Fruit fly (Drosophila melanogaster) whole organism, embryonic: ENCODE results near the gene SmydA-2.

Experiments used
- Bgb ChIP-seq: fragments of 200-800 bp; sonication (Bioruptor generic); IDR thresholded peaks from 2 replicates; pipeline ENCODE4 v1.3.6; 2022; ENCODE audit warnings: missing biosample characterization, missing genetic modification characterization; ENCODE audit not compliant: partially characterized antibody
- CG10267 ChIP-seq: fragments of 200-800 bp; sonication (Bioruptor generic); optimal IDR thresholded peaks from 2 replicates; lab custom pipeline; 2018; ENCODE audit warnings: missing biosample characterization, mild to moderate bottlenecking, missing genetic modification characterization, moderate library complexity
- CG12104 ChIP-seq: fragments of 200-800 bp; sonication (Bioruptor generic); optimal IDR thresholded peaks from 3 replicates; lab custom pipeline; 2016; ENCODE audit warnings: missing biosample characterization, missing genetic modification characterization
- CG12744 ChIP-seq: fragments of 200-800 bp; sonication (Bioruptor generic); optimal IDR thresholded peaks from 2 replicates; lab custom pipeline; 2016; ENCODE audit warnings: missing biosample characterization, missing genetic modification characterization
- CG13287 ChIP-seq: fragments of 200-800 bp; sonication (Bioruptor generic); IDR thresholded peaks from 2 replicates; pipeline ENCODE4 v1.3.6; 2022; ENCODE audit warnings: missing biosample characterization, missing genetic modification characterization; ENCODE audit not compliant: partially characterized antibody
- CG13775 ChIP-seq: fragments of 200-800 bp; sonication (Bioruptor generic); optimal IDR thresholded peaks from 3 replicates; lab custom pipeline; 2017; ENCODE audit warnings: missing biosample characterization, mild to moderate bottlenecking, missing genetic modification characterization
- CG14441 ChIP-seq: fragments of 200-800 bp; sonication (Bioruptor generic); IDR thresholded peaks from 2 replicates; pipeline ENCODE4 v1.3.6; 2022; ENCODE audit warnings: missing biosample characterization, missing genetic modification characterization
- CG15011 ChIP-seq: fragments of 200-800 bp; sonication (Bioruptor generic); optimal IDR thresholded peaks from 3 replicates; lab custom pipeline; 2018; ENCODE audit warnings: missing biosample characterization, mild to moderate bottlenecking, missing genetic modification characterization
- CG15696 ChIP-seq: fragments of 200-800 bp; sonication (Bioruptor generic); optimal IDR thresholded peaks from 2 replicates; lab custom pipeline; 2019; ENCODE audit warnings: missing biosample characterization, mild to moderate bottlenecking, missing genetic modification characterization, moderate library complexity
- CG16863 ChIP-seq: fragments of 200-800 bp; sonication (Bioruptor generic); optimal IDR thresholded peaks from 3 replicates; lab custom pipeline; 2016; ENCODE audit warnings: missing biosample characterization, missing genetic modification characterization
- CG2202 ChIP-seq: fragments of 200-800 bp; sonication (Bioruptor generic); optimal IDR thresholded peaks from 2 replicates; lab custom pipeline; 2018; ENCODE audit warnings: missing biosample characterization, mild to moderate bottlenecking, missing genetic modification characterization
- CG31388 ChIP-seq: fragments of 200-800 bp; sonication (Bioruptor generic); optimal IDR thresholded peaks from 2 replicates; lab custom pipeline; 2016; ENCODE audit warnings: missing biosample characterization, missing genetic modification characterization
- CG43689 ChIP-seq: fragments of 200-800 bp; sonication (Bioruptor generic); IDR thresholded peaks from 2 replicates; pipeline ENCODE4 v1.3.6; 2022; ENCODE audit warnings: missing biosample characterization, missing genetic modification characterization
- CG4707 ChIP-seq: fragments of 200-800 bp; sonication (Bioruptor generic); optimal IDR thresholded peaks from 2 replicates; lab custom pipeline; 2018; ENCODE audit warnings: missing biosample characterization, mild to moderate bottlenecking, missing genetic modification characterization, moderate library complexity
- CG4730 ChIP-seq: fragments of 200-800 bp; sonication (Bioruptor generic); IDR thresholded peaks from 2 replicates; pipeline ENCODE4 v1.3.6; 2022; ENCODE audit warnings: missing biosample characterization, missing genetic modification characterization
- CG4820 ChIP-seq: fragments of 200-800 bp; sonication (Bioruptor generic); optimal IDR thresholded peaks from 3 replicates; lab custom pipeline; 2016; ENCODE audit warnings: missing biosample characterization, missing genetic modification characterization
- CG7357 ChIP-seq: fragments of 200-800 bp; sonication (Bioruptor generic); IDR thresholded peaks from 3 replicates; pipeline ENCODE4 v1.3.6; 2022; ENCODE audit warnings: missing biosample characterization, missing genetic modification characterization
- CG8478 ChIP-seq: fragments of >200 bp; optimal IDR thresholded peaks from 2 replicates; lab custom pipeline; 2018
- CG8765 ChIP-seq: fragments of 200-800 bp; sonication (Bioruptor generic); IDR thresholded peaks from 2 replicates; pipeline ENCODE4 v1.3.6; 2022; ENCODE audit warnings: missing biosample characterization, missing genetic modification characterization
- CG9797 ChIP-seq: fragments of 200-800 bp; sonication (Bioruptor generic); optimal IDR thresholded peaks from 3 replicates; lab custom pipeline; 2018; ENCODE audit warnings: missing biosample characterization, mild to moderate bottlenecking, missing genetic modification characterization
- CHES-1-like ChIP-seq: fragments of 200-800 bp; sonication (Bioruptor generic); optimal IDR thresholded peaks from 2 replicates; lab custom pipeline; 2016; ENCODE audit warnings: missing biosample characterization, missing genetic modification characterization
- D19A ChIP-seq: fragments of 200-800 bp; optimal IDR thresholded peaks from 3 replicates; lab custom pipeline; 2019; ENCODE audit warnings: missing biosample characterization, mild to moderate bottlenecking, missing genetic modification characterization, moderate library complexity
- Dll ChIP-seq: fragments of 200-800 bp; sonication (Bioruptor generic); IDR thresholded peaks from 4 replicates; pipeline ENCODE4 v1.3.6; 2022; ENCODE audit warnings: missing biosample characterization, missing genetic modification characterization; ENCODE audit not compliant: partially characterized antibody
- Ets65A ChIP-seq: fragments of 200-800 bp; sonication (Bioruptor generic); peaks from one replicate; lab custom pipeline; 2016; ENCODE audit warnings: missing biosample characterization, missing genetic modification characterization
- Gug ChIP-seq: fragments of 200-800 bp; sonication (Bioruptor generic); IDR thresholded peaks from 4 replicates; pipeline ENCODE4 v1.3.6; 2022; ENCODE audit warnings: missing biosample characterization, missing genetic modification characterization
- H15 ChIP-seq: fragments of 200-800 bp; sonication (Bioruptor generic); IDR thresholded peaks from 3 replicates; pipeline ENCODE4 v1.3.6; 2022; ENCODE audit warnings: missing biosample characterization, missing genetic modification characterization
- HmgD ChIP-seq: fragments of 200-800 bp; sonication (Bioruptor generic); optimal IDR thresholded peaks from 3 replicates; lab custom pipeline; 2016; ENCODE audit warnings: missing biosample characterization, missing genetic modification characterization
- MBD-R2 ChIP-seq: fragments of 200-800 bp; sonication (Bioruptor generic); IDR thresholded peaks from 2 replicates; pipeline ENCODE4 v1.3.6; 2022; ENCODE audit warnings: missing biosample characterization, missing genetic modification characterization
- NC2β ChIP-seq: fragments of 200-800 bp; sonication (Bioruptor generic); optimal IDR thresholded peaks from 2 replicates; lab custom pipeline; 2016; ENCODE audit warnings: missing biosample characterization, missing genetic modification characterization
- NK7.1 ChIP-seq: fragments of 200-800 bp; sonication (Bioruptor generic); optimal IDR thresholded peaks from 3 replicates; lab custom pipeline; 2016; ENCODE audit warnings: missing biosample characterization, missing genetic modification characterization
- Taf1 ChIP-seq: fragments of 200-800 bp; sonication (Bioruptor generic); IDR thresholded peaks from 2 replicates; pipeline ENCODE4 v1.3.6; 2022; ENCODE audit warnings: missing biosample characterization, missing genetic modification characterization
- Usf ChIP-seq: fragments of 200-800 bp; sonication (Bioruptor generic); optimal IDR thresholded peaks from 2 replicates; lab custom pipeline; 2017; ENCODE audit warnings: missing genotype, missing biosample characterization, missing genetic modification characterization
- amos ChIP-seq: fragments of 200-800 bp; sonication (Bioruptor generic); IDR thresholded peaks from 2 replicates; pipeline ENCODE4 v1.3.6; 2022; ENCODE audit warnings: missing biosample characterization, missing genetic modification characterization; ENCODE audit not compliant: partially characterized antibody
- ap ChIP-seq: fragments of 200-800 bp; sonication (Bioruptor generic); IDR thresholded peaks from 2 replicates; pipeline ENCODE4 v1.3.6; 2022; ENCODE audit warnings: missing biosample characterization, missing genetic modification characterization
- ase ChIP-seq: fragments of 200-800 bp; sonication (Bioruptor generic); IDR thresholded peaks from 3 replicates; pipeline ENCODE4 v1.3.6; 2022; ENCODE audit warnings: missing biosample characterization, missing genetic modification characterization
- cad ChIP-seq: fragments of >200 bp; optimal IDR thresholded peaks from 2 replicates; lab custom pipeline; 2017; ENCODE audit warnings: missing biosample characterization, missing genetic modification characterization
- cato ChIP-seq: fragments of 200-800 bp; sonication (Bioruptor generic); optimal IDR thresholded peaks from 2 replicates; lab custom pipeline; 2016; ENCODE audit warnings: missing biosample characterization, missing genetic modification characterization, borderline replicate concordance
- cg ChIP-seq: fragments of 200-800 bp; sonication (Bioruptor generic); optimal IDR thresholded peaks from 3 replicates; lab custom pipeline; 2019; ENCODE audit warnings: missing biosample characterization, mild to moderate bottlenecking, missing genetic modification characterization, moderate library complexity
- chinmo ChIP-seq: fragments of 200-800 bp; sonication (Bioruptor generic); IDR thresholded peaks from 4 replicates; pipeline ENCODE4 v1.3.6; 2022; ENCODE audit warnings: missing biosample characterization, missing genetic modification characterization; ENCODE audit not compliant: partially characterized antibody
- dmrt11E ChIP-seq: fragments of 200-800 bp; sonication (Bioruptor generic); optimal IDR thresholded peaks from 3 replicates; lab custom pipeline; 2018; ENCODE audit warnings: missing biosample characterization, mild to moderate bottlenecking, missing genetic modification characterization, moderate library complexity
- esg ChIP-seq: fragments of 200-800 bp; sonication (Bioruptor generic); conservative IDR thresholded peaks from 2 replicates; pipeline ENCODE4 v1.3.6; 2022; ENCODE audit warnings: missing biosample characterization, missing genetic modification characterization
- ewg ChIP-seq: fragments of 200-800 bp; sonication (Bioruptor generic); optimal IDR thresholded peaks from 3 replicates; lab custom pipeline; 2017; ENCODE audit warnings: mild to moderate bottlenecking, missing biosample characterization, missing genetic modification reagents, missing genetic modification characterization
- fd64A ChIP-seq: fragments of 200-800 bp; sonication (Bioruptor generic); optimal IDR thresholded peaks from 3 replicates; lab custom pipeline; 2018; ENCODE audit warnings: missing biosample characterization, mild to moderate bottlenecking, missing genetic modification characterization
- gfzf ChIP-seq: fragments of 200-800 bp; sonication (Bioruptor generic); optimal IDR thresholded peaks from 2 replicates; lab custom pipeline; 2016; ENCODE audit warnings: missing biosample characterization, mild to moderate bottlenecking, missing genetic modification characterization, moderate library complexity
- hb ChIP-seq: fragments of 200-800 bp; sonication (Bioruptor generic); IDR thresholded peaks from 3 replicates; pipeline ENCODE4 v1.3.6; 2022; ENCODE audit warnings: missing biosample characterization, missing genetic modification characterization; ENCODE audit not compliant: partially characterized antibody
- lola ChIP-seq, 3 experiments: fragments of >200 bp in 2 of 3; fragments of 200-800 bp in 1 of 3; sonication (Bioruptor generic) in 1 of 3; optimal IDR thresholded peaks; 2 replicates each; lab custom pipeline; 2017 to 2019; ENCODE audit warnings: missing biosample characterization in 3 of 3, missing genetic modification characterization in 3 of 3, mild to moderate bottlenecking in 1 of 3, moderate library complexity in 1 of 3
- nau ChIP-seq: fragments of 200-800 bp; sonication (Bioruptor generic); optimal IDR thresholded peaks from 3 replicates; lab custom pipeline; 2017; ENCODE audit warnings: missing biosample characterization, mild to moderate bottlenecking, missing genetic modification characterization, missing genetic modification reagents
- sima ChIP-seq: fragments of 200-800 bp; sonication (Bioruptor generic); optimal IDR thresholded peaks from 2 replicates; lab custom pipeline; 2016; ENCODE audit warnings: missing biosample characterization, missing genetic modification characterization
- tio ChIP-seq: fragments of 200-800 bp; sonication (Bioruptor generic); optimal IDR thresholded peaks from 2 replicates; lab custom pipeline; 2017; ENCODE audit warnings: missing biosample characterization, missing genetic modification characterization, inconsistent platforms
- ttk ChIP-seq: fragments of 200-800 bp; sonication (Bioruptor generic); IDR thresholded peaks from 2 replicates; pipeline ENCODE4 v2.1.2; 2022; ENCODE audit warnings: missing biosample characterization, missing genetic modification characterization
- yki ChIP-seq: fragments of >200 bp; optimal IDR thresholded peaks from 3 replicates; lab custom pipeline; 2018
- z ChIP-seq: fragments of 200-800 bp; sonication (Bioruptor generic); IDR thresholded peaks from 3 replicates; pipeline ENCODE4 v1.3.6; 2022; ENCODE audit warnings: missing biosample characterization, missing genetic modification characterization

The SmydA-2 gene

DNA sequence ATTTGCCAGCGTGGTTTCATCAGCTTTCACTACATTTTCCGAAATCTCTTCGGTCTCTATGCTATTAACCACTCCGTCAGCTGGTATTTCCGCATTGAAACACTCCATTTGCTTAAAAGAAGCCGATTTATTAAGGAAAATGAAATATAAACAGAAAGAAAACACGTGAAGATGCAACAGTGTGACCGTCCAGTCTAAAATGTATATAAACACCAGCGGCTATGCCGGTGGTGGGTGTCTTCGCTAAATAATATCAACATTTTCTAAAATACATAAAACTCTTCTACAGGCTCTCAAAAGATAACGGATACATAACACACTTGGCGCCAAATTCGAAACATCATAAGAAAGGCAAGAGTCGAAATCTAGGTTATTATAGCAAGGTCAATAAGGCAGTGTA lies 2.6 kb downstream of the SmydA-2 start, which contains the start of gene CG3808 (continued):
- TF ChIP-seq H15 (GFP tag; lab: Robert Waterston, UW) (no peak), lola (GFP tag; optimal IDR thresholded peaks at IDR 0.05; lab: Kevin White, UChicago) (no peak), gfzf (GFP tag; lab: Kevin White, UChicago) (peak; percentile 98), Gug (GFP tag; lab: Robert Waterston, UW) (no peak; the same call in 3 of the 4 replicates), cad (GFP tag; lab: Kevin White, UChicago) (no peak), tio (GFP tag; lab: Kevin White, UChicago) (no peak), CG15696 (tag; lab: Kevin White, UChicago) (no peak), ase (no peak), CHES-1-like (peak; percentile 86), Ets65A (GFP tag; lab: Kevin White, UChicago) (peak; percentile 91), ttk (GFP tag; lab: Robert Waterston, UW) (no peak), chinmo (GFP tag; lab: Robert Waterston, UW) (no peak), CG12744 (peak; percentile 29), Usf (GFP tag; lab: Kevin White, UChicago) (peak; percentile 21), CG12104 (GFP tag; lab: Kevin White, UChicago) (no peak), yki (lab: Kevin White, UChicago) (no peak), cg (GFP tag; lab: Kevin White, UChicago) (no peak), nau (no peak), Bgb (GFP tag; lab: Robert Waterston, UW) (peak; percentile 53), Taf1 (GFP tag; lab: Robert Waterston, UW) (no peak), CG15011 (GFP tag; lab: Kevin White, UChicago) (no peak), CG13775 (GFP tag; lab: Kevin White, UChicago) (no peak), CG43689 (GFP tag; lab: Robert Waterston, UW) (no peak), CG2202 (tag; lab: Kevin White, UChicago) (no peak), NK7.1 (GFP tag; lab: Kevin White, UChicago) (no peak), CG4730 (no peak), CG7357 (GFP tag; lab: Robert Waterston, UW) (no peak), amos (GFP tag; lab: Robert Waterston, UW) (peak; percentile 17; the same call in 1 of the 2 replicates), esg (GFP tag; lab: Robert Waterston, UW) (no peak), CG9797 (GFP tag; lab: Kevin White, UChicago) (peak; percentile 75), D19A (tag; lab: Kevin White, UChicago) (no peak), CG14441 (GFP tag; lab: Robert Waterston, UW) (peak; percentile 38; the same call in 1 of the 2 replicates), CG8765 (GFP tag; lab: Robert Waterston, UW) (no peak), hb (no peak), MBD-R2 (GFP tag; lab: Robert Waterston, UW) (peak; percentile 86), CG16863 (GFP tag; lab: Kevin White, UChicago) (no peak), dmrt11E (tag; lab: Kevin White, UChicago) (no peak), CG31388 (no peak), Dll (GFP tag; lab: Robert Waterston, UW) (0 out of 4 replicates have a peak, but pooled peaks have one; percentile 18), CG4820 (no peak), cato (no peak), z (no peak), CG10267 (tag; lab: Kevin White, UChicago) (peak; percentile 43), NC2β (GFP tag; lab: Kevin White, UChicago) (peak; percentile 44), fd64A (no peak), CG13287 (GFP tag; lab: Robert Waterston, UW) (peak; percentile 53), CG8478 (lab: Kevin White, UChicago) (no peak), ewg (GFP tag; lab: Kevin White, UChicago) (no peak), sima (GFP tag; lab: Kevin White, UChicago) (no peak), CG4707 (GFP tag; lab: Kevin White, UChicago) (no peak), ap (GFP tag; lab: Robert Waterston, UW) (no peak), HmgD (GFP tag; lab: Kevin White, UChicago) (peak; percentile 91)
